Worm (Caenorhabditis elegans) whole organism, L3 larva: ENCODE data around the gene wago-5.

ENCODE experiments used
- ceh-82 ChIP-seq: fragments of 150-350 bp; optimal IDR thresholded peaks from 2 replicates; lab custom pipeline; 2014; ENCODE audit warnings: missing biosample characterization, missing genetic modification characterization
- egl-27 ChIP-seq: sonication (generic microtip); optimal IDR thresholded peaks from 4 replicates; lab custom pipeline; 2017; ENCODE audit warnings: missing biosample characterization, missing genetic modification reagents, missing genetic modification characterization
- nhr-237 ChIP-seq: fragments of 150-350 bp; optimal IDR thresholded peaks from 2 replicates; lab custom pipeline; 2014; ENCODE audit warnings: missing biosample characterization, missing genetic modification characterization
- nhr-25 ChIP-seq: sonication (generic microtip); optimal IDR thresholded peaks from 2 replicates; lab custom pipeline; 2017; ENCODE audit warnings: missing biosample characterization, missing genetic modification characterization
- nhr-28 ChIP-seq: fragments of 150-350 bp; optimal IDR thresholded peaks from 2 replicates; lab custom pipeline; 2014; ENCODE audit warnings: missing biosample characterization, missing genetic modification characterization
- nhr-77 ChIP-seq: fragments of 150-350 bp; optimal IDR thresholded peaks from 2 replicates; lab custom pipeline; 2014; ENCODE audit warnings: missing biosample characterization, missing genetic modification characterization
- snpc-4 ChIP-seq: fragments of 150-350 bp; optimal IDR thresholded peaks from 2 replicates; lab custom pipeline; 2014; ENCODE audit warnings: missing biosample characterization, missing genetic modification characterization
- ztf-11 ChIP-seq: fragments of 150-350 bp; optimal IDR thresholded peaks from 2 replicates; lab custom pipeline; 2014; ENCODE audit warnings: missing biosample characterization, missing genetic modification characterization

ce11 chrII:5797348-5797977 is 17.8 kb downstream of the wago-5 start, which contains the start of the genes msp-63 and msp-142:
- no peak for TF ChIP-seq nhr-77
- TF ChIP-seq nhr-237 (tag; lab: Kevin White, UChicago), result no peak
- no peak for TF ChIP-seq ceh-82
- no peak for TF ChIP-seq nhr-25
- TF ChIP-seq ztf-11 (tag; lab: Kevin White, UChicago), result no peak
- no peak for TF ChIP-seq nhr-28 (tag; lab: Kevin White, UChicago)
- TF ChIP-seq egl-27 (tag; lab: Kevin White, UChicago), result no peak
- no peak for TF ChIP-seq snpc-4 (tag; lab: Kevin White, UChicago)
